Fruit fly (Drosophila melanogaster): ENCODE results near the gene janA.

dm6 chr3R:30021009-30021408 lies 18.3 kb downstream of the janA start:
- TF ChIP-seq psq (optimal IDR thresholded peaks at IDR 0.05) (no peak), CG8478 (optimal IDR thresholded peaks at IDR 0.05) (no peak), pan (optimal IDR thresholded peaks at IDR 0.05) (no peak), Dll (optimal IDR thresholded peaks at IDR 0.05) (no peak)
